Fruit fly (Drosophila melanogaster) whole organism, embryonic: ENCODE results near the gene CG43135.

Experiments used
- Aef1 ChIP-seq: fragments of 200-800 bp; sonication (Bioruptor generic); IDR thresholded peaks from 3 replicates; pipeline ENCODE4 v1.3.6; 2022; ENCODE audit warnings: missing biosample characterization, missing genetic modification characterization
- Awh ChIP-seq: fragments of 200-800 bp; sonication (Bioruptor generic); IDR thresholded peaks from 2 replicates; pipeline ENCODE4, ENCODE4 v1.3.6; 2022; ENCODE audit warnings: missing biosample characterization, missing genetic modification characterization
- Bdp1 ChIP-seq: fragments of 200-800 bp; sonication (Bioruptor generic); optimal IDR thresholded peaks from 3 replicates; lab custom pipeline; 2016; ENCODE audit warnings: missing biosample characterization, missing genetic modification characterization
- CG10979 ChIP-seq: fragments of 200-800 bp; sonication (Bioruptor generic); optimal IDR thresholded peaks from 2 replicates; lab custom pipeline; 2018; ENCODE audit warnings: missing biosample characterization, mild to moderate bottlenecking, missing genetic modification characterization, moderate library complexity
- CG12071 ChIP-seq: fragments of 200-800 bp; sonication (Bioruptor generic); optimal IDR thresholded peaks from 3 replicates; lab custom pipeline; 2018; ENCODE audit warnings: missing biosample characterization, mild to moderate bottlenecking, missing genetic modification characterization
- CG12236 ChIP-seq: fragments of 200-800 bp; sonication (Bioruptor generic); optimal IDR thresholded peaks from 2 replicates; lab custom pipeline; 2016; ENCODE audit warnings: missing biosample characterization, missing genetic modification characterization
- CG12659 ChIP-seq: fragments of 200-800 bp; sonication (Bioruptor generic); optimal IDR thresholded peaks from 3 replicates; lab custom pipeline; 2017; ENCODE audit warnings: mild to moderate bottlenecking, missing biosample characterization, missing genetic modification reagents, missing genetic modification characterization
- CG12942 ChIP-seq: fragments of 200-800 bp; sonication (Bioruptor generic); optimal IDR thresholded peaks from 3 replicates; lab custom pipeline; 2016; ENCODE audit warnings: missing biosample characterization, missing genetic modification characterization
- CG15073 ChIP-seq: fragments of 200-800 bp; sonication (Bioruptor generic); optimal IDR thresholded peaks from 2 replicates; lab custom pipeline; 2016; ENCODE audit warnings: missing biosample characterization, missing genetic modification characterization
- CG15479 ChIP-seq: fragments of 200-800 bp; sonication (Bioruptor generic); optimal IDR thresholded peaks from 3 replicates; lab custom pipeline; 2019; ENCODE audit warnings: missing biosample characterization, mild to moderate bottlenecking, missing genetic modification characterization, moderate library complexity
- CG18011 ChIP-seq: fragments of 200-800 bp; sonication (Bioruptor generic); optimal IDR thresholded peaks from 2 replicates; lab custom pipeline; 2017; ENCODE audit warnings: missing biosample characterization, missing genetic modification characterization, mild to moderate bottlenecking, moderate library complexity, missing genotype
- CG2116 ChIP-seq: fragments of 200-800 bp; sonication (Bioruptor generic); optimal IDR thresholded peaks from 3 replicates; lab custom pipeline; 2018; ENCODE audit warnings: missing biosample characterization, mild to moderate bottlenecking, missing genetic modification characterization
- CG2889 ChIP-seq: fragments of 200-800 bp; sonication (Bioruptor generic); IDR thresholded peaks from 3 replicates; pipeline ENCODE4 v1.3.6; 2022; ENCODE audit warnings: missing biosample characterization, missing genetic modification characterization
- CG4360 ChIP-seq: fragments of 200-800 bp; sonication (Bioruptor generic); IDR thresholded peaks from 2 replicates; pipeline ENCODE4 v1.3.6; 2022; ENCODE audit warnings: missing biosample characterization, missing genetic modification characterization
- CG5180 ChIP-seq: fragments of 200-800 bp; sonication (Bioruptor generic); optimal IDR thresholded peaks from 3 replicates; lab custom pipeline; 2017; ENCODE audit warnings: missing biosample characterization, missing genetic modification characterization, mild to moderate bottlenecking, moderate library complexity, missing genetic modification reagents
- CG6813 ChIP-seq: fragments of 200-800 bp; sonication (Bioruptor generic); optimal IDR thresholded peaks from 2 replicates; lab custom pipeline; 2017; ENCODE audit warnings: missing biosample characterization, missing genetic modification characterization, mild to moderate bottlenecking, moderate library complexity, missing genetic modification reagents
- CTCF ChIP-seq: fragments of 200-800 bp; sonication (Bioruptor generic); optimal IDR thresholded peaks from 2 replicates; lab custom pipeline; 2017; ENCODE audit warnings: missing biosample characterization, mild to moderate bottlenecking, missing genetic modification characterization, moderate library complexity
- Camta ChIP-seq: fragments of 200-800 bp; sonication (Bioruptor generic); optimal IDR thresholded peaks from 2 replicates; lab custom pipeline; 2016; ENCODE audit warnings: missing biosample characterization, missing genetic modification characterization
- Dref ChIP-seq: fragments of 200-800 bp; sonication (Bioruptor generic); IDR thresholded peaks from 2 replicates; pipeline ENCODE4 v1.3.6; 2022; ENCODE audit warnings: missing biosample characterization, missing genetic modification characterization
- Drgx ChIP-seq: fragments of 200-800 bp; sonication (Bioruptor generic); IDR thresholded peaks from 2 replicates; pipeline ENCODE4 v1.3.6; 2022; ENCODE audit warnings: missing biosample characterization, missing genetic modification characterization
- GATAe ChIP-seq: fragments of 200-800 bp; sonication (Bioruptor generic); conservative IDR thresholded peaks from 2 replicates; pipeline ENCODE4 v1.3.6; 2022; ENCODE audit warnings: missing biosample characterization, missing genetic modification characterization
- HLHmδ ChIP-seq: fragments of 200-800 bp; sonication (Bioruptor generic); optimal IDR thresholded peaks from 2 replicates; lab custom pipeline; 2018; ENCODE audit warnings: missing biosample characterization, mild to moderate bottlenecking, missing genetic modification characterization, moderate library complexity
- Hey ChIP-seq: fragments of 200-800 bp; sonication (Bioruptor generic); optimal IDR thresholded peaks from 3 replicates; lab custom pipeline; 2018; ENCODE audit warnings: missing biosample characterization, mild to moderate bottlenecking, missing genetic modification characterization
- Hsf ChIP-seq: fragments of 200-800 bp; sonication (Bioruptor generic); optimal IDR thresholded peaks from 3 replicates; lab custom pipeline; 2016; ENCODE audit warnings: missing biosample characterization, missing genetic modification characterization
- Lhr ChIP-seq: fragments of 200-800 bp; sonication (Bioruptor generic); optimal IDR thresholded peaks from 3 replicates; lab custom pipeline; 2017; ENCODE audit warnings: mild to moderate bottlenecking, missing biosample characterization, missing genetic modification reagents, missing genetic modification characterization
- Lpt ChIP-seq: fragments of >200 bp; optimal IDR thresholded peaks from 2 replicates; lab custom pipeline; 2018; ENCODE audit warnings: missing biosample characterization, missing genetic modification characterization
- MBD-R2 ChIP-seq: fragments of 200-800 bp; sonication (Bioruptor generic); IDR thresholded peaks from 2 replicates; pipeline ENCODE4 v1.3.6; 2022; ENCODE audit warnings: missing biosample characterization, missing genetic modification characterization
- Max ChIP-seq: fragments of 200-800 bp; sonication (Bioruptor generic); optimal IDR thresholded peaks from 2 replicates; lab custom pipeline; 2016; ENCODE audit warnings: missing biosample characterization, mild to moderate bottlenecking, missing genetic modification characterization
- Mrtf ChIP-seq: fragments of 200-800 bp; sonication (Bioruptor generic); IDR thresholded peaks from 3 replicates; pipeline ENCODE4 v1.3.6; 2022; ENCODE audit warnings: missing biosample characterization, missing genetic modification characterization
- Rfx ChIP-seq: fragments of 200-800 bp; sonication (Bioruptor generic); IDR thresholded peaks from 2 replicates; pipeline ENCODE4 v1.3.6; 2022; ENCODE audit warnings: missing biosample characterization, missing genetic modification characterization
- Side ChIP-seq: fragments of 200-800 bp; sonication (Bioruptor generic); optimal IDR thresholded peaks from 2 replicates; lab custom pipeline; 2016; ENCODE audit warnings: missing biosample characterization, missing genetic modification characterization
- Sry-β ChIP-seq: fragments of 200-800 bp; sonication (Bioruptor generic); optimal IDR thresholded peaks from 2 replicates; lab custom pipeline; 2018; ENCODE audit warnings: missing biosample characterization, mild to moderate bottlenecking, missing genetic modification characterization, moderate library complexity
- Taf1 ChIP-seq: fragments of 200-800 bp; sonication (Bioruptor generic); IDR thresholded peaks from 2 replicates; pipeline ENCODE4 v1.3.6; 2022; ENCODE audit warnings: missing biosample characterization, missing genetic modification characterization
- bcd ChIP-seq: fragments of 200-800 bp; sonication (Bioruptor generic); optimal IDR thresholded peaks from 2 replicates; lab custom pipeline; 2017; ENCODE audit warnings: missing biosample characterization, mild to moderate bottlenecking, missing genetic modification characterization
- cg ChIP-seq: fragments of 200-800 bp; sonication (Bioruptor generic); optimal IDR thresholded peaks from 3 replicates; lab custom pipeline; 2019; ENCODE audit warnings: missing biosample characterization, mild to moderate bottlenecking, missing genetic modification characterization, moderate library complexity
- chif ChIP-seq, 2 experiments: fragments of 200-800 bp; sonication (Bioruptor generic); optimal IDR thresholded peaks; 3 replicates each; lab custom pipeline; 2016; ENCODE audit warnings: missing biosample characterization in 2 of 2, missing genetic modification characterization in 2 of 2
- da ChIP-seq: fragments of 200-800 bp; sonication (Bioruptor generic); optimal IDR thresholded peaks from 2 replicates; lab custom pipeline; 2016; ENCODE audit warnings: missing biosample characterization, missing genetic modification characterization
- ems ChIP-seq: fragments of 200-800 bp; sonication (Bioruptor generic); optimal IDR thresholded peaks from 3 replicates; lab custom pipeline; 2016; ENCODE audit warnings: missing biosample characterization, missing genetic modification characterization
- fru ChIP-seq: fragments of >200 bp; optimal IDR thresholded peaks from 2 replicates; lab custom pipeline; 2017
- gem ChIP-seq: fragments of 200-800 bp; sonication (Bioruptor generic); optimal IDR thresholded peaks from 2 replicates; lab custom pipeline; 2019; ENCODE audit warnings: missing biosample characterization, mild to moderate bottlenecking, missing genetic modification characterization, moderate library complexity
- hb ChIP-seq: fragments of 200-800 bp; sonication (Bioruptor generic); IDR thresholded peaks from 3 replicates; pipeline ENCODE4 v1.3.6; 2022; ENCODE audit warnings: missing biosample characterization, missing genetic modification characterization; ENCODE audit not compliant: partially characterized antibody
- her ChIP-seq: fragments of 200-800 bp; sonication (Bioruptor generic); optimal IDR thresholded peaks from 2 replicates; lab custom pipeline; 2016; ENCODE audit warnings: missing biosample characterization, missing genetic modification characterization
- insv ChIP-seq, 2 experiments: fragments of 200-800 bp; sonication (Bioruptor generic); optimal IDR thresholded peaks; 3 replicates each; lab custom pipeline; 2016 to 2018; ENCODE audit warnings: missing biosample characterization in 2 of 2, missing genetic modification characterization in 2 of 2
- luna ChIP-seq: fragments of 200-800 bp; sonication (Bioruptor generic); optimal IDR thresholded peaks from 2 replicates; lab custom pipeline; 2016; ENCODE audit warnings: missing biosample characterization, missing genetic modification characterization
- pan ChIP-seq, 4 experiments: fragments of >200 bp in 3 of 4; fragments of 200-800 bp in 1 of 4; sonication (Bioruptor generic) in 1 of 4; optimal IDR thresholded peaks in 3 of 4; IDR thresholded peaks in 1 of 4; 2 replicates each; pipeline versions ENCODE4 v1.3.6 to Lab custom; 2017 to 2022; ENCODE audit warnings: missing biosample characterization in 2 of 4, missing genetic modification characterization in 2 of 4, mixed read lengths in 1 of 4
- run ChIP-seq: fragments of 200-800 bp; sonication (Bioruptor generic); optimal IDR thresholded peaks from 3 replicates; lab custom pipeline; 2018; ENCODE audit warnings: missing biosample characterization, mild to moderate bottlenecking, missing genetic modification characterization
- schlank ChIP-seq: fragments of 200-800 bp; sonication (Bioruptor generic); optimal IDR thresholded peaks from 2 replicates; lab custom pipeline; 2018; ENCODE audit warnings: missing biosample characterization, mild to moderate bottlenecking, missing genetic modification characterization
- sens ChIP-seq: fragments of 200-800 bp; sonication (Bioruptor generic); peaks from one replicate; lab custom pipeline; 2016; ENCODE audit warnings: missing biosample characterization, missing genetic modification characterization
- slbo ChIP-seq: fragments of 200-800 bp; sonication (Bioruptor generic); IDR thresholded peaks from 2 replicates; pipeline ENCODE4 v1.3.6; 2022; ENCODE audit warnings: missing biosample characterization, missing genetic modification characterization
- sqz ChIP-seq: fragments of 200-800 bp; sonication (Bioruptor generic); optimal IDR thresholded peaks from 3 replicates; lab custom pipeline; 2018; ENCODE audit warnings: missing biosample characterization, mild to moderate bottlenecking, missing genetic modification characterization
- stwl ChIP-seq: fragments of 200-800 bp; sonication (Bioruptor generic); optimal IDR thresholded peaks from 3 replicates; lab custom pipeline; 2018; ENCODE audit warnings: missing biosample characterization, mild to moderate bottlenecking, missing genetic modification characterization, moderate library complexity
- z ChIP-seq: fragments of 200-800 bp; sonication (Bioruptor generic); IDR thresholded peaks from 3 replicates; pipeline ENCODE4 v1.3.6; 2022; ENCODE audit warnings: missing biosample characterization, missing genetic modification characterization
- zen2 ChIP-seq: fragments of 200-800 bp; sonication (Bioruptor generic); IDR thresholded peaks from 3 replicates; pipeline ENCODE4 v1.3.6; 2022; ENCODE audit warnings: missing biosample characterization, missing genetic modification characterization; ENCODE audit not compliant: partially characterized antibody

Gene CG43135

DNA sequence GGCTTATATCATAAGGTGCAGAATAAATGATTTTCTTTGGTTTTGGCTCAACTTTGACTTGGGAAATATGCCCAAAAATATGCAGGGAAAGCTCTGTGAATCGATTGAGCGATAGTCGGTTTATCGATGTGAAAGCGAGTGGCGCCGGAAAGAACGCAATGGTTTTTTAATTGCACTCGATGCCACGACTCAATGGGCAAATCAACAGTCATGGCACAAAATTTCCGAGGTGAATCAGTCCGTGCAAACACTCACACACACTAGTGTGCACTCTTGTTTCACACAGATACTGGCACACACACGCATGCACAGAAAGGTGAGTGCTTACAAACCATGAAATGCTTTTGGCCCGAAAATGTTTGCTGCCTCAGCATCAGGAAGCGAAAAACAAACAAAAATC is 8.0 kb upstream of the CG43135 start:
- TF ChIP-seq cg (GFP tag; lab: Kevin White, UChicago) (peak; percentile 7), Mrtf (GFP tag; lab: Robert Waterston, UW) (no peak), ems (GFP tag; lab: Kevin White, UChicago) (no peak), CTCF (GFP tag; lab: Kevin White, UChicago) (no peak), Camta (GFP tag; lab: Kevin White, UChicago) (no peak), CG12659 (GFP tag; lab: Kevin White, UChicago) (no peak), CG15073 (GFP tag; lab: Kevin White, UChicago) (peak; percentile 88), CG12942 (no peak), Drgx (GFP tag; lab: Robert Waterston, UW) (no peak), da (GFP tag; lab: Kevin White, UChicago) (no peak), Hey (no peak), Aef1 (GFP tag; lab: Robert Waterston, UW) (no peak), CG12236 (no peak), Taf1 (GFP tag; lab: Robert Waterston, UW) (no peak), CG10979 (tag; lab: Kevin White, UChicago) (no peak), CG12071 (GFP tag; lab: Kevin White, UChicago) (no peak), CG4360 (no peak), CG15479 (GFP tag; lab: Kevin White, UChicago) (no peak), sens (GFP tag; lab: Kevin White, UChicago) (peak; percentile 39), chif (GFP tag; optimal IDR thresholded peaks at IDR 0.05; lab: Kevin White, UChicago) (no peak), pan (optimal IDR thresholded peaks at IDR 0.05; lab: Kevin White, UChicago) (no peak), pan (GFP tag; optimal IDR thresholded peaks at IDR 0.05 in 1 of 2, IDR thresholded peaks at IDR 0.05 in 1 of 2) (no peak), fru (lab: Kevin White, UChicago) (no peak), gem (no peak), Rfx (GFP tag; lab: Robert Waterston, UW) (0 out of 2 replicates have a peak, but pooled peaks have one; percentile 10), CG2889 (no peak), Lpt (GFP tag; lab: Kevin White, UChicago) (no peak), her (GFP tag; lab: Kevin White, UChicago) (no peak), stwl (tag; lab: Kevin White, UChicago) (peak; percentile 26), Hsf (GFP tag; lab: Kevin White, UChicago) (no peak), MBD-R2 (GFP tag; lab: Robert Waterston, UW) (no peak), sqz (GFP tag; lab: Kevin White, UChicago) (no peak), CG6813 (no peak), slbo (no peak), Bdp1 (no peak), HLHmδ (GFP tag; lab: Kevin White, UChicago) (no peak), CG2116 (GFP tag; lab: Kevin White, UChicago) (no peak), bcd (GFP tag; lab: Kevin White, UChicago) (no peak), Awh (GFP tag; lab: Robert Waterston, UW) (no peak), Sry-β (no peak), zen2 (no peak), GATAe (GFP tag; lab: Robert Waterston, UW) (no peak), Side (GFP tag; lab: Kevin White, UChicago) (no peak), CG18011 (no peak), schlank (tag; lab: Kevin White, UChicago) (no peak), z (GFP tag; lab: Robert Waterston, UW) (peak; percentile 85), insv (GFP tag; optimal IDR thresholded peaks at IDR 0.05; lab: Kevin White, UChicago) (no peak), Max (no peak), Dref (GFP tag; lab: Robert Waterston, UW) (peak; percentile 45), luna (GFP tag; lab: Kevin White, UChicago) (no peak), Lhr (GFP tag; lab: Kevin White, UChicago) (no peak), CG5180 (GFP tag; lab: Kevin White, UChicago) (no peak), run (tag; lab: Kevin White, UChicago) (no peak), hb (no peak)
